Worm (Caenorhabditis elegans): ENCODE measurements around the gene F09C6.10.

Gene F09C6.10

ce11 chrV:16873642-16874041 is 42.3 kb downstream of the F09C6.10 start, which contains the start of gene srw-23:
Gene srw-23 (plus strand): TSS chrV:16873942.
- TF ChIP-seq unc-62 (GFP tag; optimal IDR thresholded peaks at IDR 0.05 in 1 of 2) (peak in 1 of 2 experiments; percentile 28), unc-62 (tag; optimal IDR thresholded peaks at IDR 0.05) (no peak), php-3 (GFP tag; IDR thresholded peaks at IDR 0.05) (no peak)

DNA sequence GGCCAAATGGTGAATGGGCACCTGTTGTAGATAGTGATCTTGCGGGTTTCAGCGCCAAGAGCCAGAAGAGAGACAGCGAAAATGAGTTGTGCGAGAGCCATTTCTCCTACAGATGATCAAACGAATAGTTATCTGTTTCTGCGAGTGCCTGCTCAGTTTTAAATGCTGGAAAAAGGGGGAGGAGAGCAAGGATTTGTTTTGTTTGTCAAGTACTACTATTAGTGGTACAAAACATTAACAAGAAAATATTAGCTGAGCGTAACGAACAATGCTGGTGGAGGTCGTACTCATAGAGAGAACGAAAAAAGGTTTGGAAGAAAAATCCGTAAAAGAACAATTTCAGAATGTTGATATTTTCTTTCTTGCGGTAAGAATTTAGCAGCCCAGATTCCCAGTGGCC is 44.6 kb downstream of the F09C6.10 start, which contains the start of gene thn-4:
Gene thn-4 (minus strand): TSS at position 101 of the 400 bp plus-strand sequence.
- TF ChIP-seq Y105C5A.15 (GFP tag; IDR thresholded peaks at IDR 0.05): no peak
- TF ChIP-seq dmd-8 (GFP tag; IDR thresholded peaks at IDR 0.05): no peak
- TF ChIP-seq tra-1 (GFP tag; IDR thresholded peaks at IDR 0.05): no peak
- TF ChIP-seq ceh-32 (tag; optimal IDR thresholded peaks at IDR 0.05; ENCODE audit: poor library complexity): no peak
- TF ChIP-seq nhr-42 (GFP tag; IDR thresholded peaks at IDR 0.05): no peak

- TF ChIP-seq aly-2 (tag; optimal IDR thresholded peaks at IDR 0.05) (no peak), lim-7 (GFP tag; IDR thresholded peaks at IDR 0.05) (no peak), ztf-11 (tag; optimal IDR thresholded peaks at IDR 0.05) (no peak), F44E2.7 (GFP tag; IDR thresholded peaks at IDR 0.05) (no peak), cey-2 (tag; optimal IDR thresholded peaks at IDR 0.05; ENCODE audit: borderline replicate concordance, insufficient read depth) (no peak), dmd-9 (GFP tag; IDR thresholded peaks at IDR 0.05) (no peak), ceh-20 (GFP tag; IDR thresholded peaks at IDR 0.05) (no peak), mdt-29 (GFP tag; IDR thresholded peaks at IDR 0.05) (no peak), hlh-30 (tag; optimal IDR thresholded peaks at IDR 0.05; ENCODE audit: insufficient read depth) (no peak), ceh-44 (GFP tag; IDR thresholded peaks at IDR 0.05) (no peak), ceh-82 (tag; optimal IDR thresholded peaks at IDR 0.05) (no peak), tag-97 (GFP tag; IDR thresholded peaks at IDR 0.05) (no peak), mxl-2 (GFP tag; conservative IDR thresholded peaks at IDR 0.05) (no peak), lin-38 (GFP tag; IDR thresholded peaks at IDR 0.05) (no peak), lin-13 (GFP tag; optimal IDR thresholded peaks at IDR 0.05) (no peak)
Measured at ce11 chrV:16869740-16870139, 46.2 kb downstream of the F09C6.10 start, which contains the start of gene clec-33. Gene clec-33 (minus strand): TSS chrV:16869840.

DNA sequence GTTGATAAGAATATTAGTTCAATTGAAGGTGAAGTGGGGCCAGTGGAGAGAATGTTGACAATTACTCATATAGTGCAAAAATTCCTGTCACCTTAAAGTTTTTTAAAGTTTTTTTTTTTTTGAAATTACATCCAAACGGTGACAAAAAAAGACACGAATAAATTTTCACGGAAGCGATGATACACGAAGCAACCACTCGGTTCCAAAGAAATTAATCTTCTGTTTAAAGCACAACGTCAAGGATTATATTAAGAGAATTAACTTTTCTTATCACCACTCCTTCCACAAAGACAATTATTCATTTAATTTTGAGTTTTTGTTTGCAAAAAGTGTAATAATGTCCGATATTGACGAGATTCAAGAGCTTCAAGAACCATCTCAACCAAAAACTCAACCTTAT is 50.6 kb downstream of the F09C6.10 start, which contains the start of gene clec-28:
Gene clec-28 (plus strand): TSS at position 301 of the 400 bp plus-strand sequence.
- TF ChIP-seq nhr-6 (tag; optimal IDR thresholded peaks at IDR 0.05) (no peak), D1046.2 (GFP tag; IDR thresholded peaks at IDR 0.05) (no peak), lin-13 (GFP tag; optimal IDR thresholded peaks at IDR 0.05) (no peak), T20F7.1 (GFP tag; optimal IDR thresholded peaks at IDR 0.05) (no peak), ZK546.5 (tag; optimal IDR thresholded peaks at IDR 0.05) (no peak), snpc-1.2 (GFP tag; IDR thresholded peaks at IDR 0.05) (no peak), F37D6.2 (tag; optimal IDR thresholded peaks at IDR 0.05) (no peak), ceh-44 (GFP tag; IDR thresholded peaks at IDR 0.05) (no peak), lin-15B (tag; optimal IDR thresholded peaks at IDR 0.05) (no peak), mxl-2 (GFP tag; conservative IDR thresholded peaks at IDR 0.05) (no peak), hif-1 (tag; optimal IDR thresholded peaks at IDR 0.05) (no peak), hlh-11 (tag; optimal IDR thresholded peaks at IDR 0.05) (no peak), jun-1 (tag; optimal IDR thresholded peaks at IDR 0.05) (no peak), gei-8 (GFP tag; optimal IDR thresholded peaks at IDR 0.05) (no peak), nhr-42 (GFP tag; IDR thresholded peaks at IDR 0.05) (no peak), mep-1 (tag; optimal IDR thresholded peaks at IDR 0.05) (no peak), F44E2.7 (GFP tag; IDR thresholded peaks at IDR 0.05) (no peak), nhr-237 (tag; optimal IDR thresholded peaks at IDR 0.05) (no peak), nhr-41 (GFP tag; IDR thresholded peaks at IDR 0.05) (no peak), Y75B8A.6 (GFP tag; IDR thresholded peaks at IDR 0.05) (no peak)

Measured in whole organism, L4 larva.